Worm (Caenorhabditis elegans): ENCODE results near the gene gln-6.

The gln-6 gene

ce11 chrIV:9761751-9762150, 21.1 kb upstream of the gln-6 start (continued):
- TF ChIP-seq hpl-2 (GFP tag; optimal IDR thresholded peaks at IDR 0.05) (no peak), pag-3 (tag; optimal IDR thresholded peaks at IDR 0.05; ENCODE audit: borderline replicate concordance, insufficient read depth) (no peak), nhr-237 (tag; optimal IDR thresholded peaks at IDR 0.05) (no peak), sup-37 (GFP tag; optimal IDR thresholded peaks at IDR 0.05) (no peak), ceh-90 (tag; optimal IDR thresholded peaks at IDR 0.05) (no peak), unc-62 (GFP tag; optimal IDR thresholded peaks at IDR 0.05) (no peak), lin-13 (GFP tag; optimal IDR thresholded peaks at IDR 0.05) (no peak), ama-1 (optimal IDR thresholded peaks at IDR 0.05) (no peak), nhr-84 (tag; optimal IDR thresholded peaks at IDR 0.05) (no peak), vab-15 (tag; optimal IDR thresholded peaks at IDR 0.05) (no peak), nhr-11 (tag; optimal IDR thresholded peaks at IDR 0.05) (no peak), skn-1 (tag; optimal IDR thresholded peaks at IDR 0.05) (no peak), zip-4 (GFP tag; optimal IDR thresholded peaks at IDR 0.05) (no peak), mep-1 (tag; optimal IDR thresholded peaks at IDR 0.05) (no peak), nhr-90 (tag; optimal IDR thresholded peaks at IDR 0.05; ENCODE audit: poor library complexity) (no peak), grh-1 (GFP tag; IDR thresholded peaks at IDR 0.05) (no peak), sox-4 (tag; optimal IDR thresholded peaks at IDR 0.05) (no peak), elt-3 (tag; optimal IDR thresholded peaks at IDR 0.05) (no peak), xbp-1 (tag; optimal IDR thresholded peaks at IDR 0.05) (no peak), pqm-1 (tag; optimal IDR thresholded peaks at IDR 0.05) (no peak), ceh-63 (GFP tag; optimal IDR thresholded peaks at IDR 0.05) (no peak), nhr-85 (tag) (no peak), snu-23 (GFP tag; optimal IDR thresholded peaks at IDR 0.05) (no peak), efl-1 (optimal IDR thresholded peaks at IDR 0.05) (no peak), efl-1 (GFP tag; optimal IDR thresholded peaks at IDR 0.05 in 1 of 2) (no peak), blmp-1 (tag; optimal IDR thresholded peaks at IDR 0.05) (no peak), tbx-2 (tag; optimal IDR thresholded peaks at IDR 0.05) (no peak), egl-13 (tag; optimal IDR thresholded peaks at IDR 0.05) (no peak), F16B12.6 (tag; optimal IDR thresholded peaks at IDR 0.05) (no peak)

DNA sequence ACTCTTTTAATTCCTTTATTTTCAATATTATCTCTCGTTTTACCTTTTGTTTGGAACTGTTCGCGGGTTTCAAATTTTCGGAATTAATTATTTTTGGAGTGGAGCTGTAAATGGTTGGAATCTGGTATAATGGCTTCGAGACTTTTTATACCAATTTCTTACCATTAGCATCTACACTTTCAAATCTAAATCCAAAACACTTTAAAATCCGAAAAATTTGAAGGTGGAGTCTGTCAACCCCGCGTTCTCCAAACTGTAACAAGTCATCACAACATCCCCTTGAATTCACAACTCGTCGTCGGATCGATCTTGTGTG, 16.7 kb upstream of the gln-6 start, which contains the start of gene nhr-97:
nhr-97 (plus strand) TSS at position 217 of the 316 bp plus-strand sequence.
- no peak for TF ChIP-seq sup-37 (GFP tag; optimal IDR thresholded peaks at IDR 0.05)
- TF ChIP-seq ceh-63 (GFP tag; optimal IDR thresholded peaks at IDR 0.05): no peak
- TF ChIP-seq C04F5.9 (tag; optimal IDR thresholded peaks at IDR 0.05): no peak
- no peak for TF ChIP-seq ces-1 (GFP tag; optimal IDR thresholded peaks at IDR 0.05)
- no peak for TF ChIP-seq grh-1 (GFP tag; IDR thresholded peaks at IDR 0.05)
- TF ChIP-seq blmp-1 (tag; optimal IDR thresholded peaks at IDR 0.05): no peak
- TF ChIP-seq nhr-77 (tag; optimal IDR thresholded peaks at IDR 0.05): no peak
- TF ChIP-seq skn-1 (tag; optimal IDR thresholded peaks at IDR 0.05): no peak
- no peak for TF ChIP-seq fkh-8 (tag; optimal IDR thresholded peaks at IDR 0.05)
- TF ChIP-seq vab-15 (tag; optimal IDR thresholded peaks at IDR 0.05): no peak
- TF ChIP-seq mdl-1 (tag; optimal IDR thresholded peaks at IDR 0.05): no peak
- no peak for TF ChIP-seq snpc-4 (tag; optimal IDR thresholded peaks at IDR 0.05)
- no peak for TF ChIP-seq unc-130 (tag; optimal IDR thresholded peaks at IDR 0.05)
- no peak for TF ChIP-seq mep-1 (tag; optimal IDR thresholded peaks at IDR 0.05)

DNA sequence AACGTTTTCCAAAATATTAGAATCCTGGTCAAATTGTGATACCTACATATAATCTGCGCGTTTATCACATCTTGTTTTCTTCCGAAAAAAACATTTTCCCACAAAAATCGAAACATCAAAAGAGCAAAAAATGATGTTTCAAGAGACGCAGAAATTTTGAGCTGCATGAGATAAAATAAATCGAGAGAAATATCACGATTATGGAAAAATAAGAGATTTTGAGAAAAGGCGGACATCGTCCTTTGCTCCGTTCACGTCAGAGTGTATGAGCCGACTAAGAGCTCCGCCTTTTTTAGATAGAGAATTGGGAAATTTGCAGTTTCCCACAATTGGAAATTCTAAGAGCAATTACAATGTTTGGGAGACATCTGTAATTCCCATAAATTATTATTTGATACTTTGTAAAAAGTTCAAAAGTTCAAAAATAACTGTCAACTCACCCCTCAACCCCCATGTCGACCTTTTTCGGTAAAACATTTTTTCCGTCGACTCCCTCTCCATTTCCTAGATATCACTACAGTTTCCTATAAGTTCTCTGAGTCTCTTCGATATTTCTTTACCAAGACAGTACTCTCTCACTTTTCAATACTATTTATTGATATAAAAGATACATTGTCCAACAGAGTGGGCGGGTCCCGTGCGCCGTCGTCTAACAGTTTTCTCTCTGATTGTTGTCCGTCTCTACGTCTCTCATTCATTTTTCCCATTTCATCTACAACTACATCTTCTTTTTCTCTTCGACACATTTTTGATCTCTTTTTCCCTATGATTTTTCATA, 16.1 kb upstream of the gln-6 start:
- TF ChIP-seq lin-35 (GFP tag; optimal IDR thresholded peaks at IDR 0.05) (peak in 1 of 2 experiments; percentile 60), tlp-1 (tag; optimal IDR thresholded peaks at IDR 0.05) (no peak), mdl-1 (tag; optimal IDR thresholded peaks at IDR 0.05) (peak in 1 of 2 experiments; percentile 19), tbx-2 (tag; optimal IDR thresholded peaks at IDR 0.05) (peak; percentile 58), snu-23 (GFP tag; optimal IDR thresholded peaks at IDR 0.05) (peak; percentile 76), nhr-85 (tag) (peak; percentile 90), nhr-84 (tag; optimal IDR thresholded peaks at IDR 0.05) (no peak), ceh-8 (GFP tag; optimal IDR thresholded peaks at IDR 0.05) (no peak), dsc-1 (tag; optimal IDR thresholded peaks at IDR 0.05) (peak; percentile 57), snpc-4 (tag; optimal IDR thresholded peaks at IDR 0.05) (peak; percentile 15), lin-13 (GFP tag; optimal IDR thresholded peaks at IDR 0.05) (no peak), egl-27 (tag; optimal IDR thresholded peaks at IDR 0.05) (no peak), elt-2 (tag; optimal IDR thresholded peaks at IDR 0.05) (peak; percentile 58), C16A3.4 (tag; optimal IDR thresholded peaks at IDR 0.05) (peak; percentile 25), fos-1 (tag; optimal IDR thresholded peaks at IDR 0.05) (no peak), ceh-88 (GFP tag; IDR thresholded peaks at IDR 0.05) (no peak), swsn-7 (tag; optimal IDR thresholded peaks at IDR 0.05) (peak; percentile 22), elt-3 (tag; optimal IDR thresholded peaks at IDR 0.05) (peak in 2 of 6 experiments; percentile 78 to 85), nhr-20 (tag; optimal IDR thresholded peaks at IDR 0.05) (peak; percentile 84), alr-1 (tag; optimal IDR thresholded peaks at IDR 0.05; ENCODE audit: borderline replicate concordance) (no peak), ztf-4 (tag; optimal IDR thresholded peaks at IDR 0.05) (peak; percentile 41), mep-1 (tag; optimal IDR thresholded peaks at IDR 0.05) (peak; percentile 43)
